Worm (Caenorhabditis elegans) whole organism, mixed stage, embryonic: ENCODE results near the gene T20D4.15.

Source experiments
- blmp-1 ChIP-seq: fragments of 150-350 bp; optimal IDR thresholded peaks from 2 replicates; lab custom pipeline; 2014; ENCODE audit warnings: missing biosample characterization, missing genetic modification characterization
- ceh-39 ChIP-seq: fragments of 150-350 bp; optimal IDR thresholded peaks from 2 replicates; lab custom pipeline; 2014; ENCODE audit warnings: missing biosample characterization, missing genetic modification characterization
- elt-1 ChIP-seq: sonication (generic microtip); optimal IDR thresholded peaks from 2 replicates; lab custom pipeline; 2017; ENCODE audit warnings: missing genetic modification characterization, mild to moderate bottlenecking, missing compliant biosample characterization, antibody characterized with exemption, moderate library complexity, borderline replicate concordance; ENCODE audit not compliant: insufficient read depth
- lin-13 ChIP-seq: fragments of 150-350 bp; optimal IDR thresholded peaks from 2 replicates; lab custom pipeline; 2014; ENCODE audit warnings: missing biosample characterization, missing genetic modification characterization
- lsy-2 ChIP-seq: fragments of 150-350 bp; optimal IDR thresholded peaks from 2 replicates; lab custom pipeline; 2014; ENCODE audit warnings: missing biosample characterization, missing genetic modification characterization
- mep-1 ChIP-seq: fragments of 150-350 bp; optimal IDR thresholded peaks from 2 replicates; lab custom pipeline; 2017; ENCODE audit warnings: missing biosample characterization, missing genetic modification reagents, missing genetic modification characterization, inconsistent platforms
- nhr-12 ChIP-seq: fragments of 150-350 bp; optimal IDR thresholded peaks from 2 replicates; lab custom pipeline; 2014; ENCODE audit warnings: missing biosample characterization, missing genetic modification characterization
- nhr-237 ChIP-seq: fragments of 150-350 bp; optimal IDR thresholded peaks from 2 replicates; lab custom pipeline; 2014; ENCODE audit warnings: missing biosample characterization, missing genetic modification characterization
- sem-2 ChIP-seq: fragments of 200-800 bp; sonication (Bioruptor generic); optimal IDR thresholded peaks from 2 replicates; lab custom pipeline; 2018; ENCODE audit warnings: mild to moderate bottlenecking, missing genetic modification characterization, missing compliant biosample characterization
- unc-120 ChIP-seq: sonication (generic microtip); optimal IDR thresholded peaks from 2 replicates; lab custom pipeline; 2017; ENCODE audit warnings: missing genetic modification characterization, missing compliant biosample characterization; ENCODE audit not compliant: poor library complexity, severe bottlenecking
- unc-62 ChIP-seq: fragments of 150-350 bp; optimal IDR thresholded peaks from 2 replicates; lab custom pipeline; 2014; ENCODE audit warnings: missing biosample characterization, missing genetic modification reagents, missing genetic modification characterization
- ztf-11 ChIP-seq: fragments of 150-350 bp; optimal IDR thresholded peaks from 2 replicates; lab custom pipeline; 2014; ENCODE audit warnings: missing biosample characterization, missing genetic modification characterization

ce11 chrV:3349877-3350276 lies 44.7 kb downstream of the T20D4.15 start, which contains the start of gene C17B7.15:
- no peak for TF ChIP-seq unc-120 (tag; lab: Kevin White, UChicago)
- no peak for TF ChIP-seq unc-62 (GFP tag; lab: Kevin White, UChicago)
- TF ChIP-seq lin-13 (tag; lab: Kevin White, UChicago), result no peak
- no peak for TF ChIP-seq nhr-237 (tag; lab: Kevin White, UChicago)
- no peak for TF ChIP-seq ztf-11 (tag; lab: Kevin White, UChicago)
- no peak for TF ChIP-seq lsy-2 (tag; lab: Kevin White, UChicago)
- no peak for TF ChIP-seq nhr-12 (tag; lab: Kevin White, UChicago)
- TF ChIP-seq ceh-39, result no peak
- no peak for TF ChIP-seq elt-1 (tag; lab: Kevin White, UChicago)
- no peak for TF ChIP-seq blmp-1
- no peak for TF ChIP-seq mep-1
- TF ChIP-seq sem-2 (GFP tag; lab: Kevin White, UChicago), result no peak
